Worm (Caenorhabditis elegans): ENCODE measurements around the gene C27D8.3.

The C27D8.3 gene

DNA sequence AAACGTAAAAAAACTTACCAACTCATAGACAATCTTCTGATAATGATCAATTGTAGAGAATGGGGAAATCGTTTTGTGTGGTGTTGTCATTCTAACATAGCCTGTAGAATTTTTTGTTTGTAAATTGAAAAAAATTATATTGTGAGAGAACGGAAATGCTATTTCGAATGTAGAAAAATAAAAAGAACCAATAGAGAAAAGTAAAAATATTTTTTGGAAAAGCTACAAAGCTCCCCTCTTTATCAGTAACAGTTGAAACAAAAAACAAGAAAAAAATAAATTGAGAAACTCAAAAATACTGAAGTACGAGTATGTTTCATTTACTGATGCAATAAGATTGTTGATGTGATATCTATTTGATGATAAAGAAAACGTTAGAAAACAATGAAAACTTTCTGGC is at the start of gene C27D8.3:
C27D8.3 (minus strand) TSS at position 101 of the 400 bp plus-strand sequence.
- TF ChIP-seq pha-4 (tag; optimal IDR thresholded peaks at IDR 0.05) (no peak), unc-62 (GFP tag; optimal IDR thresholded peaks at IDR 0.05) (no peak), lsy-2 (tag; optimal IDR thresholded peaks at IDR 0.05) (no peak), elt-1 (tag; optimal IDR thresholded peaks at IDR 0.05; ENCODE audit: borderline replicate concordance, insufficient read depth) (no peak)

DNA sequence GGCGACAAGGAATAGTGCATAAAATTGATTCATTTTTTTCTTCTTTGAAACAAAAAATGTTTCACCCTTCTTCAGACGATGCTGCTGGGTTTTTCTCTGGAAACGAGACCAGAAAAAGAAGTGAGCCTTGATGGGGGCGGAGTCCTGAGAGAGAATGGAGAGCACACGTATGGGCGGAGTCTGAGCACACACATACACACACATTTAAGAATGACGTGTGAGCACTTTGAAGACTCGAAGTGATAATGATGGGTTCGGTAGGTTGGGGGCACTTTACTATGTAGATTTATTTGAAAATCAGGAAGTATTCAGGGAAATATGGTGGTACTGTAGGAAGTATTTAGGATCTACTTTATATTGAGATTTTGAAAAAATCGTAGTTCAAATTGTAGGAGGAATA is 45.9 kb upstream of the C27D8.3 start, which contains the start of gene flp-9:
flp-9 (minus strand) TSS at position 101 of the 400 bp plus-strand sequence.
- no peak for TF ChIP-seq nhr-12 (tag; optimal IDR thresholded peaks at IDR 0.05)
- TF ChIP-seq ces-1 (GFP tag; optimal IDR thresholded peaks at IDR 0.05): no peak
- TF ChIP-seq tbx-8 (GFP tag; optimal IDR thresholded peaks at IDR 0.05): no peak
- TF ChIP-seq ceh-39 (tag; optimal IDR thresholded peaks at IDR 0.05): no peak
- no peak for TF ChIP-seq mls-2 (tag; optimal IDR thresholded peaks at IDR 0.05)
- no peak for TF ChIP-seq unc-62 (GFP tag; optimal IDR thresholded peaks at IDR 0.05)
- TF ChIP-seq nhr-237 (tag; optimal IDR thresholded peaks at IDR 0.05): no peak
- TF ChIP-seq cnd-1 (tag; optimal IDR thresholded peaks at IDR 0.05): no peak

DNA sequence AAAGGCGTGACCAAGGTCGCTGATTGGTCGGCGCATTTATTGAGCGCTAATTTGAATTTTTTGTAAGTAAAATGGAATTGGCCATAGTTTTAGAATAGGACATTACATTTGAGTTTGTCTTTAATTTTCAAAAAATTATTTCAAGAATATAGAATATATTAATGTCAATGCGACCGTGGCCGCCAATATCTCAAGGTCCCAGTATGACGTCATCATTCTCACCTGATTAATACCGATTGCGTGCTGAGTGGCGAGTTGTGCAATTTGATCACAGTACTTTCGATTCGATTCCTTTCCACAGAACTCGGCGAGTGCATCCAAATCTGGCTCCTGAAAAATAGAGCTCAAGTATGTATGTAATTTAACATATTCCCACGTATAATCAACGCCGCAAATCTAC is 44.1 kb upstream of the C27D8.3 start:
- TF ChIP-seq zip-8 (tag; optimal IDR thresholded peaks at IDR 0.05): peak; percentile 93
- no peak for TF ChIP-seq flh-1 (GFP tag; optimal IDR thresholded peaks at IDR 0.05)

DNA sequence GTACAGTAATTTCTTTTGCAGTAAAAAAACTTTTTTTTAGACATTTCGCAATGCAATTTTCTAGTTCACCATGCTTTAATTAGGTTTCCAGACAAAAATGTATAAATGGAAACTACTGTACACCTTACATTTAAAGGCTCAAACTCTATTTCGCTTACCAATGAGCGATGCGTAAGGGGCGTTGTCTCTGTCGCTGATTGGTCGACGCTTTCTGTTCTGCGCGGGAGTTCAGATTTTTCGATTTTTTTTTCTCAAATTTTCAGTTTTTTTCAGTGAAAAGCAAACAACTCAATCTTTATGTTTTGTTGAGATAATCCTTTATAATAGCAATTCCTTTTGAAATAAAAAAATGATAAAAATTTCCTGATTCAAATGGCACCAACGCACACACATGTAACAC is 42.6 kb upstream of the C27D8.3 start:
- no peak for TF ChIP-seq nhr-2 (tag; optimal IDR thresholded peaks at IDR 0.05)
- TF ChIP-seq tbx-8 (GFP tag; optimal IDR thresholded peaks at IDR 0.05): no peak
- no peak for TF ChIP-seq cnd-1 (tag; optimal IDR thresholded peaks at IDR 0.05)
- no peak for TF ChIP-seq lsy-2 (tag; optimal IDR thresholded peaks at IDR 0.05)
- TF ChIP-seq snpc-4 (tag; optimal IDR thresholded peaks at IDR 0.05): no peak
- no peak for TF ChIP-seq unc-39 (tag; optimal IDR thresholded peaks at IDR 0.05)
- TF ChIP-seq pha-4 (tag; optimal IDR thresholded peaks at IDR 0.05): no peak
- no peak for TF ChIP-seq mls-2 (tag; optimal IDR thresholded peaks at IDR 0.05)
- TF ChIP-seq unc-62 (GFP tag; optimal IDR thresholded peaks at IDR 0.05): no peak
- TF ChIP-seq nhr-28 (tag; optimal IDR thresholded peaks at IDR 0.05): no peak
- TF ChIP-seq unc-120 (tag; optimal IDR thresholded peaks at IDR 0.05; ENCODE audit: poor library complexity, severe bottlenecking): no peak
- TF ChIP-seq lin-13 (tag; optimal IDR thresholded peaks at IDR 0.05): no peak
- no peak for TF ChIP-seq ceh-43 (GFP tag; optimal IDR thresholded peaks at IDR 0.05)
- no peak for TF ChIP-seq M03D4.4 (tag; optimal IDR thresholded peaks at IDR 0.05)
- TF ChIP-seq sem-2 (GFP tag; optimal IDR thresholded peaks at IDR 0.05): no peak
- TF ChIP-seq lin-32 (GFP tag; optimal IDR thresholded peaks at IDR 0.05): no peak
- no peak for TF ChIP-seq elt-3 (tag; optimal IDR thresholded peaks at IDR 0.05)
- TF ChIP-seq bed-3 (GFP tag; optimal IDR thresholded peaks at IDR 0.05): no peak

DNA sequence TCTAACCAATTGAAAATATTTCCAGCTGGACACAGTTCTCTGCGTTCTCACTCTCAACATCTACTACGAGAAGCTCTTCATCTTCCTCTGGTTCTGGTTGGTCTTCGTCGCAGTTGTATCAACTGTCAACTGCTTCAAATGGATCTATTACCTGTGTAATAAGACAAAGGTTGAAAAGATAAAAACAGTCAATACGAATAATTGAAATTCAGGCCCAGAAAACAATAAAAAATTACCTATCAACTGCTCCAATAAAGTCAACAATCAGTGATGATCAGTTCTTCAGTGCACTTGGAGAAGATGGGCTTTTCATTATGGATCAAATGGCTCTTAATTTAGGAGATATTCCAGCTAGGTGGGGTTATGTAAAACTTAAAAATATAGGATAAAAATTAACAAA is 37.2 kb upstream of the C27D8.3 start:
- no peak for TF ChIP-seq snpc-4 (tag; optimal IDR thresholded peaks at IDR 0.05)
- TF ChIP-seq bed-3 (GFP tag; optimal IDR thresholded peaks at IDR 0.05): no peak
- TF ChIP-seq ztf-11 (tag; optimal IDR thresholded peaks at IDR 0.05): no peak
- no peak for TF ChIP-seq elt-3 (tag; optimal IDR thresholded peaks at IDR 0.05)
- TF ChIP-seq flh-1 (GFP tag; optimal IDR thresholded peaks at IDR 0.05): no peak
- TF ChIP-seq unc-62 (GFP tag; optimal IDR thresholded peaks at IDR 0.05): no peak
- TF ChIP-seq lsy-2 (tag; optimal IDR thresholded peaks at IDR 0.05): no peak
- no peak for TF ChIP-seq ceh-39 (tag; optimal IDR thresholded peaks at IDR 0.05)
- TF ChIP-seq ceh-83 (GFP tag; optimal IDR thresholded peaks at IDR 0.05): no peak
- no peak for TF ChIP-seq mab-5 (tag; optimal IDR thresholded peaks at IDR 0.05)
- TF ChIP-seq ham-2 (GFP tag; optimal IDR thresholded peaks at IDR 0.05): no peak
- TF ChIP-seq mep-1 (tag; optimal IDR thresholded peaks at IDR 0.05): no peak
- TF ChIP-seq nhr-12 (tag; optimal IDR thresholded peaks at IDR 0.05): no peak
- no peak for TF ChIP-seq cnd-1 (tag; optimal IDR thresholded peaks at IDR 0.05)
- no peak for TF ChIP-seq mls-2 (tag; optimal IDR thresholded peaks at IDR 0.05)
- no peak for TF ChIP-seq ces-1 (GFP tag; optimal IDR thresholded peaks at IDR 0.05)
- no peak for TF ChIP-seq nhr-76 (tag; optimal IDR thresholded peaks at IDR 0.05)
- TF ChIP-seq lin-13 (tag; optimal IDR thresholded peaks at IDR 0.05): no peak
- no peak for TF ChIP-seq nhr-237 (tag; optimal IDR thresholded peaks at IDR 0.05)

DNA sequence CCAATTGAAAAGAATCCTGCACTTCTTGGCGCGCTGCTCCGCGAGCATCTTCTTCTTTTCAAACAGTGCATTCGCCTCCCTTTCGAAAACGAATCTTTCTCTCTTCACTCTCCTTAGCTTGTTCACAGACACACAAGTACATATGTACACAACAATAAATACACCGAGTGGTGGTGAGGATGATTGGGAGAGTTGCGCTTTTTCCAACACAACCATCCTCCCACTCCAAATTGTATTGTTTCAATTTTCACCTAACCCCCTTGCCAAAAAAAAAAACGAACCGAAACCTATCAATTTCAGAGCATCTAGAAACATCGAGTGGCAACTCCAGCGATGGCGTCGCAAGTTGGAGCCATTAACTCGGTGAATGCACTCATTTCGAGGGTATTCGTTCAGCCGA is 34.7 kb upstream of the C27D8.3 start, which contains the start of gene inx-6:
inx-6 (plus strand) TSS at position 301 of the 400 bp plus-strand sequence.
- TF ChIP-seq nhr-2 (tag; optimal IDR thresholded peaks at IDR 0.05) (no peak), bed-3 (GFP tag; optimal IDR thresholded peaks at IDR 0.05) (no peak), snpc-4 (tag; optimal IDR thresholded peaks at IDR 0.05) (no peak), elt-1 (tag; optimal IDR thresholded peaks at IDR 0.05; ENCODE audit: borderline replicate concordance, insufficient read depth) (no peak), lsy-2 (tag; optimal IDR thresholded peaks at IDR 0.05) (no peak), nhr-28 (tag; optimal IDR thresholded peaks at IDR 0.05) (no peak), M03D4.4 (tag; optimal IDR thresholded peaks at IDR 0.05) (no peak), tbx-8 (GFP tag; optimal IDR thresholded peaks at IDR 0.05) (no peak), nhr-12 (tag; optimal IDR thresholded peaks at IDR 0.05) (no peak), lin-32 (GFP tag; optimal IDR thresholded peaks at IDR 0.05) (no peak), ceh-83 (GFP tag; optimal IDR thresholded peaks at IDR 0.05) (no peak)

All from whole organism, mixed stage, embryonic.